Worm (Caenorhabditis elegans) whole organism, L3 larva: Measurements from ENCODE around the gene F26A1.3.
A peak's percentile ranks its signal among the peaks of the same experiment; 100 is the strongest.

ENCODE experiments used
- ZK546.5 ChIP-seq: sonication (generic microtip); optimal IDR thresholded peaks from 2 replicates; lab custom pipeline; 2017; ENCODE audit warnings: missing biosample characterization, missing genetic modification characterization
- nfya-1 ChIP-seq: sonication (generic microtip); optimal IDR thresholded peaks from 2 replicates; lab custom pipeline; 2017; ENCODE audit warnings: missing genetic modification characterization, mild to moderate bottlenecking, missing compliant biosample characterization, antibody characterized with exemption, moderate library complexity; ENCODE audit not compliant: insufficient read depth

ce11 chrIII:4878281-4878680 is 51.6 kb downstream of the F26A1.3 start, which contains the start of the genes tost-1 and arx-6:
- TF ChIP-seq ZK546.5 (no peak), nfya-1 (peak; percentile 47)
